Fruit fly (Drosophila melanogaster) whole organism, adult: ENCODE data around the gene GlnRS.

Source experiments
- CG12768 ChIP-seq: fragments of 200-800 bp; sonication (Bioruptor generic); optimal IDR thresholded peaks from 2 replicates; lab custom pipeline; 2017; ENCODE audit warnings: missing biosample characterization, missing genetic modification characterization, mild to moderate bottlenecking, moderate library complexity, missing genetic modification reagents
- CG5204 ChIP-seq: fragments of 200-800 bp; sonication (Bioruptor generic); optimal IDR thresholded peaks from 2 replicates; lab custom pipeline; 2016; ENCODE audit warnings: missing biosample characterization, missing genetic modification characterization
- Hr96 ChIP-seq: fragments of 200-800 bp; sonication (Bioruptor generic); optimal IDR thresholded peaks from 2 replicates; lab custom pipeline; 2016; ENCODE audit warnings: missing biosample characterization, missing genetic modification characterization

- TF ChIP-seq CG5204 (GFP tag; lab: Kevin White, UChicago), result no peak
- no peak for TF ChIP-seq CG12768 (GFP tag; lab: Kevin White, UChicago)
- TF ChIP-seq Hr96 (GFP tag; lab: Kevin White, UChicago), result no peak
These were observed 32.2 kb upstream of the GlnRS start, which contains the start of gene CG31097 for dm6 chr3R:25297678-25298077.
